Worm (Caenorhabditis elegans) whole organism, young adult: ENCODE data around the gene clec-8.

Experiments
- B0261.1 ChIP-seq: sonication (generic microtip); optimal IDR thresholded peaks from 2 replicates; lab custom pipeline; 2016; ENCODE audit warnings: mild to moderate bottlenecking, missing genetic modification characterization, moderate library complexity, missing compliant biosample characterization
- D2030.7 ChIP-seq: fragments of 200-800 bp; sonication (Bioruptor generic); IDR thresholded peaks from 2 replicates; pipeline ENCODE4 v1.3.6; 2022; ENCODE audit warnings: missing genetic modification reagents, missing genetic modification characterization, missing compliant biosample characterization
- F33H1.4 ChIP-seq: fragments of 200-800 bp; sonication (Bioruptor generic); IDR thresholded peaks from 2 replicates; pipeline ENCODE4 v1.3.6; 2022; ENCODE audit warnings: missing genetic modification reagents, missing genetic modification characterization, missing compliant biosample characterization
- K12H6.12 ChIP-seq: fragments of 200-800 bp; sonication (Bioruptor generic); optimal IDR thresholded peaks from 2 replicates; lab custom pipeline; 2018; ENCODE audit warnings: mild to moderate bottlenecking, missing genetic modification characterization, missing compliant biosample characterization
- ZK185.1 ChIP-seq: sonication (generic microtip); optimal IDR thresholded peaks from 2 replicates; lab custom pipeline; 2016; ENCODE audit warnings: mild to moderate bottlenecking, missing genetic modification characterization, missing compliant biosample characterization; ENCODE audit not compliant: poor library complexity, severe bottlenecking
- atf-7 ChIP-seq: sonication (generic microtip); optimal IDR thresholded peaks from 2 replicates; lab custom pipeline; 2017; ENCODE audit warnings: mild to moderate bottlenecking, missing genetic modification characterization, missing compliant biosample characterization
- bed-1 ChIP-seq: fragments of 200-800 bp; sonication (Bioruptor generic); IDR thresholded peaks from 2 replicates; pipeline ENCODE4 v1.3.6; 2022; ENCODE audit warnings: missing genetic modification reagents, missing genetic modification characterization, missing compliant biosample characterization
- ceh-100 ChIP-seq: fragments of 200-800 bp; sonication (Bioruptor generic); IDR thresholded peaks from 2 replicates; pipeline ENCODE4 v1.3.6; 2022; ENCODE audit warnings: missing genetic modification reagents, missing genetic modification characterization, missing compliant biosample characterization
- ceh-27 ChIP-seq: fragments of 200-800 bp; sonication (Bioruptor generic); optimal IDR thresholded peaks from 2 replicates; lab custom pipeline; 2018; ENCODE audit warnings: mild to moderate bottlenecking, missing genetic modification characterization, moderate library complexity, missing compliant biosample characterization
- ceh-91 ChIP-seq: fragments of 200-800 bp; sonication (Bioruptor generic); IDR thresholded peaks from 2 replicates; pipeline ENCODE4 v1.3.6; 2022; ENCODE audit warnings: missing genetic modification reagents, missing genetic modification characterization, missing compliant biosample characterization
- efl-1 ChIP-seq: fragments of 150-350 bp; optimal IDR thresholded peaks from 2 replicates; lab custom pipeline; 2014; ENCODE audit warnings: missing biosample characterization, missing genetic modification reagents, missing genetic modification characterization
- egl-44 ChIP-seq: fragments of 200-800 bp; sonication (Bioruptor generic); IDR thresholded peaks from 2 replicates; pipeline ENCODE4 v1.3.6; 2022; ENCODE audit warnings: missing genetic modification reagents, missing genetic modification characterization, missing compliant biosample characterization
- hlh-26 ChIP-seq: fragments of 200-800 bp; sonication (Bioruptor generic); conservative IDR thresholded peaks from 2 replicates; pipeline ENCODE4 v1.3.6; 2022; ENCODE audit warnings: missing genetic modification reagents, missing genetic modification characterization, missing compliant biosample characterization
- hmg-1.2 ChIP-seq: fragments of 200-800 bp; sonication (Bioruptor generic); IDR thresholded peaks from 2 replicates; pipeline ENCODE4 v1.3.6; 2022; ENCODE audit warnings: missing genetic modification reagents, missing genetic modification characterization, missing compliant biosample characterization
- lag-1 ChIP-seq: fragments of 200-800 bp; sonication (Bioruptor generic); IDR thresholded peaks from 2 replicates; pipeline ENCODE4 v1.3.6; 2022; ENCODE audit warnings: missing genetic modification reagents, missing genetic modification characterization, missing compliant biosample characterization
- lin-26 ChIP-seq: fragments of 200-800 bp; sonication (Bioruptor generic); IDR thresholded peaks from 2 replicates; pipeline ENCODE4 v1.3.6; 2022; ENCODE audit warnings: missing genetic modification reagents, missing genetic modification characterization, missing compliant biosample characterization
- lin-54 ChIP-seq: fragments of 200-800 bp; sonication (Bioruptor generic); optimal IDR thresholded peaks from 2 replicates; lab custom pipeline; 2018; ENCODE audit warnings: mild to moderate bottlenecking, missing genetic modification characterization, missing compliant biosample characterization
- lsl-1 ChIP-seq: fragments of 200-800 bp; sonication (Bioruptor generic); optimal IDR thresholded peaks from 2 replicates; lab custom pipeline; 2018; ENCODE audit warnings: mild to moderate bottlenecking, missing genetic modification characterization, moderate library complexity, missing compliant biosample characterization
- madf-8 ChIP-seq: fragments of 200-800 bp; sonication (Bioruptor generic); conservative IDR thresholded peaks from 2 replicates; pipeline ENCODE4 v1.3.6; 2022; ENCODE audit warnings: missing genetic modification reagents, missing genetic modification characterization, missing compliant biosample characterization
- mcd-1 ChIP-seq: fragments of 200-800 bp; sonication (Bioruptor generic); IDR thresholded peaks from 2 replicates; pipeline ENCODE4 v1.3.6; 2022; ENCODE audit warnings: missing genetic modification reagents, missing genetic modification characterization, missing compliant biosample characterization
- mes-4 ChIP-seq: sonication (generic microtip); optimal IDR thresholded peaks from 2 replicates; lab custom pipeline; 2016; ENCODE audit warnings: missing genotype, missing genetic modification characterization, missing compliant biosample characterization
- nhr-80 ChIP-seq: sonication (generic microtip); optimal IDR thresholded peaks from 2 replicates; lab custom pipeline; 2016; ENCODE audit warnings: missing genetic modification characterization, missing compliant biosample characterization
- pbrm-1 ChIP-seq: fragments of 200-800 bp; sonication (Bioruptor generic); IDR thresholded peaks from 2 replicates; pipeline ENCODE4 v1.3.6; 2022; ENCODE audit warnings: missing genetic modification reagents, missing genetic modification characterization, missing compliant biosample characterization
- rec-8 ChIP-seq, 2 experiments: sonication (generic microtip); optimal IDR thresholded peaks; 2 replicates each; lab custom pipeline; 2016; ENCODE audit warnings: mild to moderate bottlenecking in 2 of 2, missing genetic modification characterization in 2 of 2, missing genetic modification reagents in 2 of 2, missing genotype in 2 of 2, missing biosample characterization in 1 of 2, missing compliant biosample characterization in 1 of 2, moderate library complexity in 1 of 2
- sptf-2 ChIP-seq: fragments of 200-800 bp; sonication (Bioruptor generic); optimal IDR thresholded peaks from 2 replicates; lab custom pipeline; 2018; ENCODE audit warnings: mild to moderate bottlenecking, missing genetic modification characterization, missing compliant biosample characterization
- tbx-9 ChIP-seq: sonication (generic microtip); optimal IDR thresholded peaks from 2 replicates; lab custom pipeline; 2016; ENCODE audit warnings: borderline replicate concordance, missing genetic modification characterization, inconsistent platforms, missing compliant biosample characterization
- tlf-1 ChIP-seq: fragments of 200-800 bp; sonication (Bioruptor generic); optimal IDR thresholded peaks from 2 replicates; lab custom pipeline; 2018; ENCODE audit warnings: mild to moderate bottlenecking, missing genetic modification characterization, missing compliant biosample characterization
- xnd-1 ChIP-seq: sonication (generic microtip); optimal IDR thresholded peaks from 2 replicates; lab custom pipeline; 2016; ENCODE audit warnings: missing genotype, missing genetic modification reagents, missing genetic modification characterization, missing compliant biosample characterization
- ztf-28 ChIP-seq: fragments of 200-800 bp; sonication (Bioruptor generic); IDR thresholded peaks from 2 replicates; pipeline ENCODE4 v1.3.6; 2022; ENCODE audit warnings: missing genetic modification reagents, missing genetic modification characterization, missing compliant biosample characterization

Gene clec-8

ce11 chrII:12603667-12604621 is 26.1 kb upstream of the clec-8 start, which contains the start of the genes ceh-100 and lips-15:
ceh-100 (minus strand) TSS chrII:12603680.
lips-15 (plus strand) TSS chrII:12604386.
- TF ChIP-seq ceh-100: peak; percentile 37; the same call in 1 of the 2 replicates
- TF ChIP-seq F33H1.4 (GFP tag; lab: Robert Waterston, UW): peak; percentile 80
- no peak for TF ChIP-seq rec-8 (tag; optimal IDR thresholded peaks at IDR 0.05; lab: Kevin White, UChicago)
- TF ChIP-seq mes-4 (tag; lab: Kevin White, UChicago): no peak
- no peak for TF ChIP-seq hlh-26 (GFP tag; lab: Robert Waterston, UW)
- no peak for TF ChIP-seq lag-1
- no peak for TF ChIP-seq tlf-1 (GFP tag; lab: Kevin White, UChicago)
- peak; percentile 72 for TF ChIP-seq xnd-1 (tag; lab: Kevin White, UChicago)
- TF ChIP-seq mcd-1: peak; percentile 13; the same call in 1 of the 2 replicates
- 0 out of 2 replicates have a peak, but pooled peaks have one; percentile 17 for TF ChIP-seq ceh-91
- no peak for TF ChIP-seq egl-44
- peak; percentile 84 for TF ChIP-seq lsl-1
- no peak for TF ChIP-seq sptf-2 (GFP tag; lab: Kevin White, UChicago)
- peak; percentile 46; the same call in 1 of the 2 replicates for TF ChIP-seq D2030.7
- no peak for TF ChIP-seq lin-26 (GFP tag; lab: Robert Waterston, UW)
- TF ChIP-seq hmg-1.2 (GFP tag; lab: Robert Waterston, UW): peak; percentile 96
- TF ChIP-seq efl-1 (GFP tag; lab: Kevin White, UChicago): peak; percentile 28
- peak; percentile 27 for TF ChIP-seq lin-54 (GFP tag; lab: Kevin White, UChicago)
- no peak for TF ChIP-seq atf-7 (tag; lab: Kevin White, UChicago)
- TF ChIP-seq madf-8 (GFP tag; lab: Robert Waterston, UW): 0 out of 2 replicates have a peak, but pooled peaks have one; percentile 12

ce11 chrII:12580952-12581351 is 3.1 kb upstream of the clec-8 start, which contains the start of gene clec-4:
clec-4 (minus strand) TSS chrII:12581113.
- TF ChIP-seq nhr-80 (peak; percentile 45), ceh-91 (no peak)

ce11 chrII:12574668-12575067 is 3.2 kb downstream of the clec-8 start, which contains the start of gene Y38E10A.3:
Y38E10A.3 (minus strand) TSS chrII:12574768.
- TF ChIP-seq B0261.1 (tag; lab: Kevin White, UChicago): no peak
- TF ChIP-seq pbrm-1 (GFP tag; lab: Robert Waterston, UW): no peak
- TF ChIP-seq tbx-9: no peak
- TF ChIP-seq ceh-27 (GFP tag; lab: Kevin White, UChicago): no peak
- TF ChIP-seq bed-1 (GFP tag; lab: Robert Waterston, UW): no peak
- no peak for TF ChIP-seq hlh-26 (GFP tag; lab: Robert Waterston, UW)
- no peak for TF ChIP-seq K12H6.12 (tag; lab: Kevin White, UChicago)
- no peak for TF ChIP-seq tlf-1 (GFP tag; lab: Kevin White, UChicago)
- no peak for TF ChIP-seq ZK185.1
- no peak for TF ChIP-seq ztf-28 (GFP tag; lab: Robert Waterston, UW)
- no peak for TF ChIP-seq lin-54 (GFP tag; lab: Kevin White, UChicago)
- no peak for TF ChIP-seq sptf-2 (GFP tag; lab: Kevin White, UChicago)

- TF ChIP-seq B0261.1 (tag; lab: Kevin White, UChicago): no peak
Measured at ce11 chrII:12573541-12573940, 4.3 kb downstream of the clec-8 start, which contains the start of gene Y38E10A.2. Y38E10A.2 (minus strand) TSS chrII:12573641.
